Worm (Caenorhabditis elegans) whole organism, mixed stage, embryonic: Measurements from ENCODE around the gene F21H7.5.

Experiments
- M03D4.4 ChIP-seq: sonication (generic microtip); optimal IDR thresholded peaks from 2 replicates; lab custom pipeline; 2017; ENCODE audit warnings: mild to moderate bottlenecking, missing genetic modification characterization, missing compliant biosample characterization
- bed-3 ChIP-seq: fragments of 200-800 bp; sonication (Bioruptor generic); optimal IDR thresholded peaks from 3 replicates; lab custom pipeline; 2018; ENCODE audit warnings: mild to moderate bottlenecking, missing genetic modification characterization, moderate library complexity, missing compliant biosample characterization
- blmp-1 ChIP-seq: fragments of 150-350 bp; optimal IDR thresholded peaks from 2 replicates; lab custom pipeline; 2014; ENCODE audit warnings: missing biosample characterization, missing genetic modification characterization
- ceh-39 ChIP-seq: fragments of 150-350 bp; optimal IDR thresholded peaks from 2 replicates; lab custom pipeline; 2014; ENCODE audit warnings: missing biosample characterization, missing genetic modification characterization
- ceh-43 ChIP-seq: fragments of 200-800 bp; sonication (Bioruptor generic); optimal IDR thresholded peaks from 2 replicates; lab custom pipeline; 2018; ENCODE audit warnings: mild to moderate bottlenecking, missing genetic modification characterization, moderate library complexity, missing compliant biosample characterization
- ceh-83 ChIP-seq: fragments of 200-800 bp; sonication (Bioruptor generic); optimal IDR thresholded peaks from 2 replicates; lab custom pipeline; 2018; ENCODE audit warnings: mild to moderate bottlenecking, missing genetic modification characterization, missing compliant biosample characterization
- ces-1 ChIP-seq: fragments of 150-350 bp; optimal IDR thresholded peaks from 2 replicates; lab custom pipeline; 2014; ENCODE audit warnings: missing biosample characterization, missing genetic modification reagents, missing genetic modification characterization
- cnd-1 ChIP-seq: fragments of 200-800 bp; sonication (Bioruptor generic); optimal IDR thresholded peaks from 2 replicates; lab custom pipeline; 2018; ENCODE audit warnings: mild to moderate bottlenecking, missing genetic modification characterization, missing compliant biosample characterization
- drap-1 ChIP-seq: fragments of 200-800 bp; sonication (Bioruptor generic); optimal IDR thresholded peaks from 3 replicates; lab custom pipeline; 2018; ENCODE audit warnings: mild to moderate bottlenecking, missing genetic modification characterization, missing compliant biosample characterization
- elt-1 ChIP-seq: sonication (generic microtip); optimal IDR thresholded peaks from 2 replicates; lab custom pipeline; 2017; ENCODE audit warnings: missing genetic modification characterization, mild to moderate bottlenecking, missing compliant biosample characterization, antibody characterized with exemption, moderate library complexity, borderline replicate concordance; ENCODE audit not compliant: insufficient read depth
- elt-3 ChIP-seq: fragments of 150-350 bp; optimal IDR thresholded peaks from 2 replicates; lab custom pipeline; 2014; ENCODE audit warnings: missing biosample characterization, missing genetic modification characterization
- flh-1 ChIP-seq: fragments of 200-800 bp; sonication (Bioruptor generic); optimal IDR thresholded peaks from 2 replicates; lab custom pipeline; 2018; ENCODE audit warnings: mild to moderate bottlenecking, missing genetic modification characterization, moderate library complexity, missing compliant biosample characterization
- ham-2 ChIP-seq: fragments of 200-800 bp; sonication (Bioruptor generic); optimal IDR thresholded peaks from 2 replicates; lab custom pipeline; 2018; ENCODE audit warnings: mild to moderate bottlenecking, missing genetic modification characterization, missing compliant biosample characterization
- hlh-1 ChIP-seq: fragments of 150-350 bp; optimal IDR thresholded peaks from 2 replicates; lab custom pipeline; 2014; ENCODE audit warnings: missing biosample characterization, missing genetic modification reagents, missing genetic modification characterization
- lin-13 ChIP-seq: fragments of 150-350 bp; optimal IDR thresholded peaks from 2 replicates; lab custom pipeline; 2014; ENCODE audit warnings: missing biosample characterization, missing genetic modification characterization
- lsy-2 ChIP-seq: fragments of 150-350 bp; optimal IDR thresholded peaks from 2 replicates; lab custom pipeline; 2014; ENCODE audit warnings: missing biosample characterization, missing genetic modification characterization
- mep-1 ChIP-seq: fragments of 150-350 bp; optimal IDR thresholded peaks from 2 replicates; lab custom pipeline; 2017; ENCODE audit warnings: missing biosample characterization, missing genetic modification reagents, missing genetic modification characterization, inconsistent platforms
- nhr-12 ChIP-seq: fragments of 150-350 bp; optimal IDR thresholded peaks from 2 replicates; lab custom pipeline; 2014; ENCODE audit warnings: missing biosample characterization, missing genetic modification characterization
- nhr-2 ChIP-seq: fragments of 150-350 bp; optimal IDR thresholded peaks from 2 replicates; lab custom pipeline; 2014; ENCODE audit warnings: missing biosample characterization, missing genetic modification characterization
- nhr-237 ChIP-seq: fragments of 150-350 bp; optimal IDR thresholded peaks from 2 replicates; lab custom pipeline; 2014; ENCODE audit warnings: missing biosample characterization, missing genetic modification characterization
- nhr-28 ChIP-seq: fragments of 150-350 bp; optimal IDR thresholded peaks from 2 replicates; lab custom pipeline; 2014; ENCODE audit warnings: missing biosample characterization, missing genetic modification characterization
- nhr-76 ChIP-seq: sonication (generic microtip); optimal IDR thresholded peaks from 2 replicates; lab custom pipeline; 2017; ENCODE audit warnings: missing biosample characterization, missing genetic modification characterization
- pha-4 ChIP-seq: fragments of 150-350 bp; optimal IDR thresholded peaks from 2 replicates; lab custom pipeline; 2018; ENCODE audit warnings: missing biosample characterization, missing genetic modification reagents, missing genetic modification characterization
- sem-2 ChIP-seq: fragments of 200-800 bp; sonication (Bioruptor generic); optimal IDR thresholded peaks from 2 replicates; lab custom pipeline; 2018; ENCODE audit warnings: mild to moderate bottlenecking, missing genetic modification characterization, missing compliant biosample characterization
- snpc-4 ChIP-seq: fragments of 150-350 bp; optimal IDR thresholded peaks from 2 replicates; lab custom pipeline; 2014; ENCODE audit warnings: missing biosample characterization, missing genetic modification characterization
- sptf-1 ChIP-seq: sonication (generic microtip); optimal IDR thresholded peaks from 2 replicates; lab custom pipeline; 2017; ENCODE audit warnings: mild to moderate bottlenecking, missing genetic modification characterization, moderate library complexity, missing compliant biosample characterization
- tbx-8 ChIP-seq: fragments of 200-800 bp; sonication (Bioruptor generic); optimal IDR thresholded peaks from 2 replicates; lab custom pipeline; 2018; ENCODE audit warnings: mild to moderate bottlenecking, missing genetic modification characterization, moderate library complexity, missing compliant biosample characterization
- unc-39 ChIP-seq: fragments of 150-350 bp; optimal IDR thresholded peaks from 2 replicates; lab custom pipeline; 2014; ENCODE audit warnings: missing biosample characterization, missing genetic modification characterization
- unc-62 ChIP-seq: fragments of 150-350 bp; optimal IDR thresholded peaks from 2 replicates; lab custom pipeline; 2014; ENCODE audit warnings: missing biosample characterization, missing genetic modification reagents, missing genetic modification characterization
- zip-8 ChIP-seq: fragments of 150-350 bp; optimal IDR thresholded peaks from 2 replicates; lab custom pipeline; 2014; ENCODE audit warnings: missing biosample characterization, missing genetic modification characterization
- ztf-11 ChIP-seq: fragments of 150-350 bp; optimal IDR thresholded peaks from 2 replicates; lab custom pipeline; 2014; ENCODE audit warnings: missing biosample characterization, missing genetic modification characterization

Gene F21H7.5

ce11 chrV:16232180-16232579, 5.1 kb upstream of the F21H7.5 start, which contains the start of gene gst-22:
Gene gst-22 (minus strand): TSS chrV:16232282.
- no peak for TF ChIP-seq nhr-76 (tag; lab: Kevin White, UChicago)
- TF ChIP-seq nhr-28 (tag; lab: Kevin White, UChicago) = no peak
- TF ChIP-seq ceh-39 = no peak
- TF ChIP-seq unc-39 (tag; lab: Kevin White, UChicago) = no peak
- TF ChIP-seq pha-4 = no peak
- TF ChIP-seq M03D4.4 (tag; lab: Kevin White, UChicago) = no peak
- TF ChIP-seq sptf-1 (tag; lab: Kevin White, UChicago) = no peak
- TF ChIP-seq nhr-237 (tag; lab: Kevin White, UChicago) = no peak
- no peak for TF ChIP-seq hlh-1 (tag; lab: Kevin White, UChicago)
- no peak for TF ChIP-seq ham-2 (GFP tag; lab: Kevin White, UChicago)
- TF ChIP-seq bed-3 (GFP tag; lab: Kevin White, UChicago) = no peak
- TF ChIP-seq nhr-12 = no peak
- no peak for TF ChIP-seq ceh-43 (GFP tag; lab: Kevin White, UChicago)

- TF ChIP-seq nhr-2 (no peak), ceh-39 (no peak), hlh-1 (tag; lab: Kevin White, UChicago) (no peak), elt-3 (no peak), snpc-4 (no peak), blmp-1 (tag; lab: Kevin White, UChicago) (no peak), pha-4 (no peak), nhr-76 (tag; lab: Kevin White, UChicago) (no peak), flh-1 (GFP tag; lab: Kevin White, UChicago) (no peak), ces-1 (no peak), unc-39 (tag; lab: Kevin White, UChicago) (no peak), M03D4.4 (tag; lab: Kevin White, UChicago) (no peak), ceh-43 (GFP tag; lab: Kevin White, UChicago) (no peak), mep-1 (tag; lab: Kevin White, UChicago) (no peak), bed-3 (GFP tag; lab: Kevin White, UChicago) (no peak), lin-13 (tag; lab: Kevin White, UChicago) (no peak)
- TF ChIP-seq, all 35 proteins: peak for 0
These were observed 3.7 kb upstream of the F21H7.5 start, which contains the start of gene clec-233 for ce11 chrV:16233624-16234023. Gene clec-233 (plus strand): TSS chrV:16233924.

ce11 chrV:16235135-16235534, 2.2 kb upstream of the F21H7.5 start, which contains the start of gene F21H7.3:
Gene F21H7.3 (minus strand): TSS chrV:16235235.
- TF ChIP-seq nhr-237 (tag; lab: Kevin White, UChicago) (no peak), lsy-2 (no peak), ham-2 (GFP tag; lab: Kevin White, UChicago) (no peak), unc-62 (GFP tag; lab: Kevin White, UChicago) (no peak), ceh-43 (GFP tag; lab: Kevin White, UChicago) (no peak), cnd-1 (tag; lab: Kevin White, UChicago) (no peak), elt-1 (tag; lab: Kevin White, UChicago) (no peak)

- no peak for TF ChIP-seq tbx-8 (GFP tag; lab: Kevin White, UChicago)
- no peak for TF ChIP-seq ztf-11 (tag; lab: Kevin White, UChicago)
- no peak for TF ChIP-seq elt-1 (tag; lab: Kevin White, UChicago)
- no peak for TF ChIP-seq zip-8 (tag; lab: Kevin White, UChicago)
These were observed 1.7 kb upstream of the F21H7.5 start, which contains the start of gene srh-98 for ce11 chrV:16235647-16236046. Gene srh-98 (minus strand): TSS chrV:16235747.

- TF ChIP-seq unc-62 (GFP tag; lab: Kevin White, UChicago) = no peak
- no peak for TF ChIP-seq sem-2
- no peak for TF ChIP-seq pha-4
- TF ChIP-seq snpc-4 = no peak
- no peak for TF ChIP-seq hlh-1 (tag; lab: Kevin White, UChicago)
- no peak for TF ChIP-seq nhr-2
- no peak for TF ChIP-seq sptf-1 (tag; lab: Kevin White, UChicago)
- no peak for TF ChIP-seq unc-39 (tag; lab: Kevin White, UChicago)
- TF ChIP-seq nhr-76 (tag; lab: Kevin White, UChicago) = no peak
- no peak for TF ChIP-seq lsy-2
- no peak for TF ChIP-seq mep-1 (tag; lab: Kevin White, UChicago)
These were observed 6.8 kb downstream of the F21H7.5 start, which contains the start of gene srh-104 for ce11 chrV:16244078-16244477. Gene srh-104 (minus strand): TSS chrV:16244178.

ce11 chrV:16246579-16246978, 9.3 kb downstream of the F21H7.5 start, which contains the start of gene srh-95:
Gene srh-95 (plus strand): TSS chrV:16246879.
- TF ChIP-seq sptf-1 (tag; lab: Kevin White, UChicago) (no peak), nhr-12 (no peak), snpc-4 (no peak), unc-62 (GFP tag; lab: Kevin White, UChicago) (no peak), drap-1 (GFP tag; lab: Kevin White, UChicago) (no peak), ham-2 (GFP tag; lab: Kevin White, UChicago) (no peak), nhr-76 (tag; lab: Kevin White, UChicago) (no peak), ces-1 (no peak), zip-8 (tag; lab: Kevin White, UChicago) (no peak), lsy-2 (no peak), elt-1 (tag; lab: Kevin White, UChicago) (no peak), ceh-83 (GFP tag; lab: Kevin White, UChicago) (no peak), nhr-237 (tag; lab: Kevin White, UChicago) (no peak), nhr-28 (tag; lab: Kevin White, UChicago) (no peak)
